Worm (Caenorhabditis elegans): Measurements from ENCODE around the gene F49F1.17.

F49F1.17 gene

ce11 chrIV:4114526-4114925 is 21.1 kb downstream of the F49F1.17 start, which contains the start of gene F49F1.15 (continued):
- TF ChIP-seq F37B4.10 (GFP tag; IDR thresholded peaks at IDR 0.05) (no peak), hmg-1.2 (GFP tag; IDR thresholded peaks at IDR 0.05) (no peak), hlh-26 (GFP tag; conservative IDR thresholded peaks at IDR 0.05) (no peak), K12H6.12 (tag; optimal IDR thresholded peaks at IDR 0.05) (no peak), him-1 (tag; optimal IDR thresholded peaks at IDR 0.05) (no peak), egl-44 (GFP tag; IDR thresholded peaks at IDR 0.05) (no peak), pbrm-1 (GFP tag; IDR thresholded peaks at IDR 0.05) (no peak)

- TF ChIP-seq ceh-27 (GFP tag; optimal IDR thresholded peaks at IDR 0.05) (no peak), Y53F4B.3 (GFP tag; IDR thresholded peaks at IDR 0.05) (no peak), ztf-28 (GFP tag; IDR thresholded peaks at IDR 0.05) (no peak), rec-8 (tag; optimal IDR thresholded peaks at IDR 0.05) (no peak), hmg-20 (GFP tag; IDR thresholded peaks at IDR 0.05) (no peak), madf-3 (GFP tag; IDR thresholded peaks at IDR 0.05) (no peak), nhr-179 (tag; optimal IDR thresholded peaks at IDR 0.05) (no peak), ztf-26 (tag; optimal IDR thresholded peaks at IDR 0.05) (no peak), ceh-100 (GFP tag; IDR thresholded peaks at IDR 0.05) (no peak), nfya-2 (GFP tag; IDR thresholded peaks at IDR 0.05) (no peak), mxl-1 (tag; optimal IDR thresholded peaks at IDR 0.05) (no peak), K12H6.12 (tag; optimal IDR thresholded peaks at IDR 0.05) (no peak), F55B11.4 (tag; optimal IDR thresholded peaks at IDR 0.05; ENCODE audit: borderline replicate concordance, insufficient read depth) (no peak)
These were observed 23.3 kb downstream of the F49F1.17 start, which contains the start of gene F49F1.14 for ce11 chrIV:4112387-4112786. Gene F49F1.14, minus strand, starts transcription at chrIV:4112487.

- TF ChIP-seq sdz-38 (tag; optimal IDR thresholded peaks at IDR 0.05) (no peak), aptf-3 (GFP tag; IDR thresholded peaks at IDR 0.05) (no peak), F10E7.11 (tag; optimal IDR thresholded peaks at IDR 0.05) (no peak), pha-4 (tag; optimal IDR thresholded peaks at IDR 0.05) (no peak), dpff-1 (tag; optimal IDR thresholded peaks at IDR 0.05) (no peak), snpc-1.3 (tag; optimal IDR thresholded peaks at IDR 0.05; ENCODE audit: insufficient read depth) (no peak), nfyb-1 (GFP tag; IDR thresholded peaks at IDR 0.05) (no peak)
These were observed 26.9 kb downstream of the F49F1.17 start, which contains the start of gene C35B1.7 for ce11 chrIV:4108767-4109166. Gene C35B1.7, plus strand, starts transcription at chrIV:4109067.

- TF ChIP-seq madf-3 (GFP tag; IDR thresholded peaks at IDR 0.05) (no peak), tbx-9 (tag; optimal IDR thresholded peaks at IDR 0.05; ENCODE audit: borderline replicate concordance) (no peak), hmg-20 (GFP tag; IDR thresholded peaks at IDR 0.05) (no peak), ceh-100 (GFP tag; IDR thresholded peaks at IDR 0.05) (no peak), T26A5.8 (tag; optimal IDR thresholded peaks at IDR 0.05) (no peak), C06A6.2 (GFP tag; conservative IDR thresholded peaks at IDR 0.05) (no peak), athp-1 (tag; optimal IDR thresholded peaks at IDR 0.05) (no peak), K12H6.12 (tag; optimal IDR thresholded peaks at IDR 0.05) (no peak), Y56A3A.18 (GFP tag; IDR thresholded peaks at IDR 0.05) (no peak), rec-8 (tag; optimal IDR thresholded peaks at IDR 0.05) (no peak), ets-4 (GFP tag; optimal IDR thresholded peaks at IDR 0.05) (no peak), F33H1.4 (GFP tag; IDR thresholded peaks at IDR 0.05) (no peak), aptf-3 (GFP tag; IDR thresholded peaks at IDR 0.05) (no peak), F52B5.7 (tag; optimal IDR thresholded peaks at IDR 0.05) (no peak), F37B4.10 (GFP tag; IDR thresholded peaks at IDR 0.05) (no peak), lin-26 (GFP tag; IDR thresholded peaks at IDR 0.05) (no peak)
These were observed 32.9 kb downstream of the F49F1.17 start, which contains the start of gene ubc-1 for ce11 chrIV:4102720-4103119. Gene ubc-1, plus strand, starts transcription at chrIV:4103020.
